Worm (Caenorhabditis elegans): ENCODE measurements around the gene eef-1G.

DNA sequence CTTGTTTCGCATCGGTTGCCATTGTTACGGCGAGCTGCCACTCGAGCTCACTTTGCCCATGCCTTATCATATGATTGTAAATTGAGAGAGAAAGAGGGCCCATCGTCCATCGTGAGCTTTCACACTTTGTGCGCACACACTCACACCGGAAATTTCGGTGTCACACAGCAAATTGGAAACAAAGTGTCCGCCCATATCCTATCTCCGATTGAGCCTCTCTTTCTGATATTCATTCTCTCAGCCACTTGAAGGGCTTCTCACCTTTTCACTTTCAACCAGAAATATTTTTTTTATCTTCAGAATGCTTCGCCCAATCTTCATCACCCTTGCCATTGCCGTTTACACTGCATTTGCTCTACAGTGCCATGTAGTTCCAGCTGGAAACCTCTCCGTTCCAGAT lies 36.0 kb upstream of the eef-1G start, which contains the start of gene F58B4.3:
- TF ChIP-seq daf-12 (tag; optimal IDR thresholded peaks at IDR 0.05) (no peak), pqm-1 (tag; optimal IDR thresholded peaks at IDR 0.05) (no peak), mml-1 (tag; optimal IDR thresholded peaks at IDR 0.05) (no peak), elt-3 (tag; optimal IDR thresholded peaks at IDR 0.05) (no peak), nhr-77 (tag; optimal IDR thresholded peaks at IDR 0.05) (no peak)
